Worm (Caenorhabditis elegans) whole organism, L4/young adult: ENCODE measurements around the gene H23L24.4.

Source experiments
- W03F9.2 ChIP-seq: fragments of 150-350 bp; optimal IDR thresholded peaks from 2 replicates; lab custom pipeline; 2014; ENCODE audit warnings: missing biosample characterization, missing genetic modification characterization
- dao-5 ChIP-seq: sonication (generic microtip); optimal IDR thresholded peaks from 2 replicates; lab custom pipeline; 2016; ENCODE audit warnings: missing genotype, missing genetic modification characterization, moderate library complexity, missing compliant biosample characterization
- him-1 ChIP-seq: sonication (generic microtip); optimal IDR thresholded peaks from 2 replicates; lab custom pipeline; 2016; ENCODE audit warnings: missing genotype, missing genetic modification reagents, missing genetic modification characterization, missing compliant biosample characterization

DNA sequence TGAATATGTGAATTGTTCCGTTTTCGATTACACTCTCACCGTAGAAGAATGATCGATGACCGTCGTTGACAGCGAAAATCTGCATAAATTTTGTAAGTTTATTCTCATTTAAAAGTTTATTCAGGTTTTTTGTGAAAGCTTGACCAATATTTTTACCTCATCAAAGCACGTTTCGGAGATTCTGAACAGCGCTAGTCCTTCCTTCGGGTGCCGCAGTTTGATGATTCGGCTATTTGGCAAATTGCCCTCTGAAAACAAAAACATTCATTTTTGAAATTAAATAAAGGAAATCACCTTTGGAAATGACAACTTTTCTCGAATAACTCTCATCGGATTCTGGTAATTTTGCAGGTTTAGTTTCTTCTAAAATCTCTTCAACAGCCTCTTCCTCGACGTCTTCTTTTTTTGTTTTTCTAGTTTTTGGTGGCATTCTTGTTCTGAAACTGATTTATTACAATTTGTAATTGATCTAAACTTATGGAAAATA lies 35.6 kb upstream of the H23L24.4 start, which contains the start of gene F21D5.6:
- TF ChIP-seq dao-5 (tag; lab: Kevin White, UChicago) (no peak), him-1 (tag; lab: Kevin White, UChicago) (no peak), W03F9.2 (no peak)
